Fruit fly (Drosophila melanogaster) whole organism, larva: ENCODE results near the gene CG33687.

Source experiments
- noc ChIP-seq: fragments of 200-800 bp; sonication (Bioruptor generic); optimal IDR thresholded peaks from 3 replicates; lab custom pipeline; 2019; ENCODE audit warnings: missing biosample characterization, mild to moderate bottlenecking, missing genetic modification characterization, moderate library complexity

CG33687 gene

DNA sequence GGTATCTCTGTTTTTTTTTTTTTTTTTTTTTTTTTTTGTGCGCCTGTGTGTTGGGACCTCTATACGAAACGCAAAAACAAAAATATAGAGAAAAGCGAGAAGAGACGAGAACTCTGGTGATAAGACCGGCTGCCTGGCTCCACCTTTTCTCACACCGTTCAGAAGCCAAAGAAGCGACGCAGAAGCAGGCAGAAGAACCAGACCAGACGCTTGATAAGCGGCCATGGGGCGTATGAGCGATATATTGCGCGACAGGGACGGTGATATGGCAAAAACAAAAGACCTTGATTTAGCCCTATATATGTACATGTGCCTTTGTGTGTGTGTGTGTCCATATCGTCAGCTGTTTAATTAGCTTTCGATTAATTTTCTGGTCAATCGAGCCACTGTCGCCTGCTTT lies 36.5 kb upstream of the CG33687 start:
- TF ChIP-seq noc (tag; lab: Kevin White, UChicago) = no peak

DNA sequence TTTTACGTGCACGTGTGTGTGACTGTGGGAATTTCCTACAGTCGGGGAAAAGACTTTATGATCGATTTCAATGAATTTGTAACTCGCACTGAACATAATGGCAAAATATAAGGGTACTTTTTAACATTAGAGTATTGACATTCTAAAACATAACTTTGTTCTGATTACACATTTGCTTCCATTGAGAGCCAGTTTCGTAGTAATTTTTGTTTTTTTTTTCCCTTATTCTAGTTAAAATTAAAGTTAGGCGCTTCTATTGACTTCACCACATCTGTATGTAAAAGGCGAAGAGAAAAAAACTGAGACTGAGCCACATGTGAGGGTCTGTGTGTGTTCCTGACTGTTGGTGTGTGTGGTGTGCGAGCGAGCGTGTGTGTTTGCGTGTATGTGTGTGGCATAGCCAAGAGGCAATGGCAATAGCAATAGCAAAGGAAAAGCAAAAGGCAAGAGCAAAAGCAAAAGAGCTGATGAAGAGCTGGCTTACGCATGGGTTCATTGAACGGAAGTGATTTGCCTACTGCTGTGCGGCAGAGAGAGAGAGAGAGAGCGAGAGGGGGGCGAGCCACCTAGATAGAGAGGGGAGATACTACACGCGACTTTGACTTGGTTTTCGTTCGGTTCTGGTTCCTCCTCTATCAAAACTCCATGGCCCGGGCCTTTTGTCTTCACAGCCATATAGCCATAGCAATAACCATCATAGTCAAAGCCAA lies 35.7 kb upstream of the CG33687 start:
- peak; percentile 86 for TF ChIP-seq noc (tag; lab: Kevin White, UChicago)

DNA sequence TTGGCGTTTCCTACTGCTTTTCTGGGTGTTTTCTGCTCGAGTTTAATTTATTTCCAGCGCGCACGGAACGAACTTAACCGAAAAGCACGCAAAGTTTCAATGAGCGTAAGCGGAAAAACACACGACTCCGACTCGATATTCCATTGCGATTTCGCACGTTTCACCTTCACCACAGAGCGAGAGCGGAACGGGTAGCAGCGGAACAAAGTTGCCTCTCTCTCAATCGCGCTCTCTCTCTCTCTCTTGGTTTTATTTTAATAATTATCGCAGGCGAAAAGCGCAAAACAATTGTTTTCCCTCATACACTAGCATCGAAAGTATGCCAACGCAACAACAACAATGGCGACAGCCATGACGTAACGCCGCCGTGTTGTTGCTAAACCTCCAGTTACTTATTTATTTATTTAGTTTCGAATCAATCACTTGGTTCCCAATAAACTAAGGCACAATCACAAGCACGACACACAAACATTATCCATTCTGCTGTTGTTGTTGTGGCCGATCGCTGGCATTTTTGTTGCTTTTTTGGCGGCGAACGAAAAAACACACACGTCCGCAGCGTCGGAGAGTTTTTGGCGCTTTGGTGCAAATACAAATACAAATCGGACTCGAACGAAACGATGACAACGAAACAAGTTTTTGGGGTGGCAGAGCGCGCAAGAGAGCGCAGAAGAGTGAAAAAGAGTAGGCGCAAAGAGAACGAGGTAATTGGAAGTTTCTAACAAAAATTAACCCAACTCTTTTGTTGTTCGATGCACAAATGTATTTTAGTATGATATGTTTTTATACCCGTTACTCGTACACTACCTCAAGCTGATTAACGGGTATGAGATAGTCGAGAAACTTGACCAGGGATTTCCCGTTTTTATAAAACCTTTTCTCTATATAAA lies 33.3 kb upstream of the CG33687 start, which contains the start of gene CG5151:
Gene CG5151 (minus strand): TSS at position 552 of the 890 bp plus-strand sequence.
- peak; percentile 39 for TF ChIP-seq noc (tag; lab: Kevin White, UChicago)

DNA sequence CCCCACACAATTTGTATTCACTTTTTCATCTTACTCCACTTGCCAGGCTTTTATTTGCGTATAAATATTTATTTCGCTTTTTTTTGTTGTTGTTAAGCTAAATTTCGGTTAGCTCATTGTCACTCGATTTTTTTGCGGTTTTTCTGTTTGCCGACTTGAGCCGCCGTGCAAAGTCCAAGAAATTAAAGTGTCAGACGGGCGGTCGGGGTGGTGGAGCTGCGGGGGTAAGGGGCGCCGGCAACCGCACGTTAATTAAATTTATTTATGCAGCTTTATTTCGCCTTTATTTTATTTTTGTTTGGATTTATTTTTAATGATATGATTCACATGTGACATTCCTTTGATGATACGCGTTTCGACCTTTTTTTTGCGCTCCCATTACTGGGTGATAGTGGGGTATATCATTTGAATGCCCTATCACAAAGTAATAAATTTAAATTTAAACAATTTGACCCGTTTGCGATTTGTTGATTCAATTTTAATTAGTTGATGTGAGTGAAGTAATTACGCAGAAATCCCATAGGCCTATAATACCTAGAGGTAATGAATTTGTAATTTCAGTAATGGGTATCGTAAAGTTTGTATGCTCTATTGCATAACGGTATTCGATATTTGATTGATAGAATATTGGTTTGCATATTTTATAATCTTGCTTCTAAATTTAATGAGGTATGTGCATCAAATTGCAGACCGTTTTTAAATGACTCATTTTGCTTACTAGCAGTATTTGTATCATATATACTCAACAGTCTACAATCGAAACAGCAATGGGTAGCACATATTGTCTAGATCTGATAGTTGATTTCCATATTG lies 32.1 kb upstream of the CG33687 start:
- peak; percentile 89 for TF ChIP-seq noc (tag; lab: Kevin White, UChicago)

DNA sequence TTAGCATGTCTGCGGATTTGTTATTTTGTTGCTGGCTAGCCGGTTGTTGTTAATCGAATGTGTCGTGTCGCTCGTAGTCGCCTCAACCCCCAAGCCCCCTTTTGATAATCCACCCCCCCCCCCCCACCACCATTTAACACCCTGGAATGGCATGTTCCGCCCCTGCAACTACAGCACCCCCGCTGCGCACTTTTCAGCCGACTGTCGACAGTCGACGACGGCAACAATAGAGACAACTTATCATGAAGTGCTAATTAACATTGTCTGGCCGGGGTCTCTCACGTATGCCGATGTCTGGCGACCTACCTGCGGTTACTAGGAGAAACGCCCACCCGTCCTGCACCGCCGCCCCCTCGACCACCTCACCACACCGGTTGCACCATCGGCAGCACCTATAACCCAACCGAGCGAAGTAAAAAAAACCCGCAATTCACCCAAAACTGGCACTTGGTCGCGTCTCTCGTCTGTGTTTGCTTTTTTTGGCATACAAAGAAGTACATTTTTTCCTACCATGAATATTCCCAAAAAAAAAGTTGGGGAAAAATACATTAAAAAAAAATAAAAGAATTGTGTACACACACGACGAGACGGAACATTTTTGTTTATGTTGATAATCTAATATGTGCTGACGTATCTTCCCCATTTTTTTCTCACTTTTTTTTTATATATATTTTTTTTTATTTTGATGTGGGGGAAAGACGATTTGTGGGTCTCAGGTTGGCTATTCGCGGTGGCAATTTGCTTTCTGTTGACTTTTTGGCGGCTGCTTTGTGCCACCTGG lies 31.3 kb upstream of the CG33687 start:
- peak; percentile 8 for TF ChIP-seq noc (tag; lab: Kevin White, UChicago)

DNA sequence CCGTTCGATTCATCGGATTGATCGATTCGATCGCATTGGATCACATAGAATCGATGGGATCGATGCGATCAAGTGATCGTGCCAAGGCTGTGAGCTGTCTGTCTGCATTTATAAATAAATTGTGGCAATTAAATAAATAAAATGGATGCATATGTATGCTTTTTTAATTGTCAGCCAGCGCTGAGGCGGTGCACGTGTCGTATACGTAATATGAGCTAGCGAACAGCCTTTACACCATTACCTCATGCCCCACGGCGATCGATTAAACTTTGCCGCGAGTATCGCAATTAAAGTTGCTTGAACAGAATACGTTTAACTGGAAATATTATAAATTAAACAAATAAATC lies 30.7 kb upstream of the CG33687 start:
- TF ChIP-seq noc (tag; lab: Kevin White, UChicago) = no peak

DNA sequence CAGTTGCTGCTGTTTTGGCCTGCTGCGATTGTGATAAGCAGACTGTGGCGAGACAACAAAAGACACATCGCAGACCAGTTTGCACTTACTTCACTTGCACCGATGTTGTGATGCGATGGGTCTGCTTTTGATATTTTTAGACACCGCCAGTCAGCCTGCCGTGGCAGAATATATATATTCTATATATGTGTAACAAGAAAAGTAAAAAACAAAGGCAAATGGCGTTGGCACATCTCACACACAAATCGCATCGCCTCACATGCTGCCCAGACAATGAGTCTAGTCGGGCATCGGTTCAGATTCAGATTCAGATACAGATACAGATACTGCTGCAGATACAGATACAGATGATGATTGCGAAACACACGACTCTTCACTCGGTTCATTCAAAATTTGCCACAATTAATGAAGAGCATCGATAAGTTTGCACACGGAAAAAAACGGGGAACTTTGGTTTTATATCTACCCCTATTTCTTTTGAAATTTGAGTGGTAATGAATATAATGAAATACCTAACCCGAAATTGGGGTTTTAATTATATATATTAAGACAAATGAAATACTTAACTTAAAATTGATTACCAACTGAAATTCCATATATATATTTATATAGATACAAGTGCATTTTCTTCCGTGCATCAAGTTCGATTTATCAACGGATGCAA lies 29.8 kb upstream of the CG33687 start:
- TF ChIP-seq noc (tag; lab: Kevin White, UChicago) = no peak

DNA sequence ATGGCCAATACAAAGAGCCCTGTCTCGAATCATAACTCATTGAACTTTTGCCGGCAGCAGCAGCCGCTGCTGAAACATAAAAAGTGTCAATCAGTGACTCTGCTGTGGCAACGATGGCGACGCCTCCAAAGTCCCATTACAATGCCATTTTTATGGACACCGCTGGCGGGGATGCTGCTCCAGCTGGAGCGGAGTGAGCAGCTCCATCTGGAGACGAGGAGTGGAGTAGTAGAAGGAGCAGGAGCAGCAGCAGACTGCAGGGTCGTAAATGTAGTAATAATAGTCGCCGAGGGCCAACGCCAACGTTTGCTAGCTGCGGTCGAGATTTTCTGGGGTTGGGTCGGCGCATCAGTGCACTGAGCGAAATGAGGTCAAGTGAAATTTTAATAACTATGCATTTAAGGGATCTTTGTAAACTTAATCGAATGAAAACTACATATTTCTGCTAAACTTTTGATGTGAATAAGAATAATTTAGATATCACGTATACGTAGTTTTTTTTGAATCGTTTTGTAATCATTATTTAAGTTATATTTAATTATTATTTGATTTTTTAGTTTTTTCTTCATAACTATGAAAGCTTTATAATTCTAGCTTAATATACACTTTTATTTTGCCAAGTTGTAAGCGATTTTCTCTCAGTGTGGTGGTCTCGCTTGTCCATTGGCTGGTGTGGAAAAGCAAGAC lies 29.0 kb upstream of the CG33687 start:
- TF ChIP-seq noc (tag; lab: Kevin White, UChicago) = no peak

DNA sequence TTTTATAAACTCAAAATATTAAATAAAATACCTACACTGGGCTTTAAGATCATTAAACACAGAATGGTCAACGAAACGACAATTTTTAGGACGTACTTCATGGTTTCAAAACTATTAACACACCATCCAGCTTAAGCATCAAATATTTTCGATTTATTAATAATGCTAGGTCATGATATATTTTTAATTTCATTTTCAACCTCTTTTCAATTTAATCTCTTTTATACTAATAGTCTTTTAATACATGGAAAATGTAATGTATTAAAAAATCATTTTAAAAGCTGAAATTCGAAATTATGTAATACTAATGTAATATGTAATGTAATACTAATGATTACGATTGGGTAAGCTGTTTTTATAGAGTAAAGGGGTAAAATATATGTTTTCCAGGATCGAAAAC lies 27.7 kb upstream of the CG33687 start, which contains the start of gene CG33796:
Gene CG33796 (minus strand): TSS at position 101 of the 400 bp plus-strand sequence.
- TF ChIP-seq noc (tag; lab: Kevin White, UChicago) = no peak

DNA sequence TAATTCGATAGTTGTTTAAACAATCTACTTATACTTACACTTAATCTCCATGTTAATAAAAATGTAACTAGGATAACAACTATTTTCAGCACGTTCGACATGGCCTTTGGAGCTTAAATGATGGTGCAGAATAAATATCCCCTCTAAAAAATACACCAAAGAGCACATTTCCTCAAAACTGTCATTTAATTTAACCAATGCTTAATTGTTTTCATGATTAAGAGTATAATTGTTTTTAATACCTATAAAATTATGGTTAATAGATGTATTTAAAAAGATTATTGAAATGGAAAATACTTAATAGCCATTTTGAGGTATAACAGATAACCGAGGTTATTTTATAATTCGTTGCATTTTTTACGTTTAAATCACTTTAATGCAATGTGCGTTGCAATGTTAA lies 26.4 kb upstream of the CG33687 start, which contains the start of gene CG33795:
Gene CG33795 (minus strand): TSS at position 101 of the 400 bp plus-strand sequence.
- TF ChIP-seq noc (tag; lab: Kevin White, UChicago) = no peak

DNA sequence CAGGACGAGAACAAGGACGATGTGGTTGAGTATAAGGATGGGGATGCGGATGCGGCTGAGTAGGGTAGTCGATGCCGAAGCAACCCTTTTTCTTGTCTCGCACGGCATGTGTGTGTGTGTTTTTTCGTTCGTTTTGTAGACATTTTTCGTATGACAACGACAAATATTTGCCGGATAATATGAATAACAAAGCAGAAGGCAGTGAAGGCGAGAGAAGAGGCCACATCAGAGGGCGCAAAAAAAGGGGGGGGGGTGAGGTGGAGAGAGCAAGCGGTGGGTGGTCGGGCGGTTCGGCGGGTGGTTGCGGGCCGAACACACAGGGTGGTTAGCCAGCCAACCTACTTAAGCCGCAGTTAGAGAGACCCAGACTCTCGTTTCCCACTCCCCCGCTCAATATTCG lies 25.3 kb upstream of the CG33687 start:
- no peak for TF ChIP-seq noc (tag; lab: Kevin White, UChicago)

DNA sequence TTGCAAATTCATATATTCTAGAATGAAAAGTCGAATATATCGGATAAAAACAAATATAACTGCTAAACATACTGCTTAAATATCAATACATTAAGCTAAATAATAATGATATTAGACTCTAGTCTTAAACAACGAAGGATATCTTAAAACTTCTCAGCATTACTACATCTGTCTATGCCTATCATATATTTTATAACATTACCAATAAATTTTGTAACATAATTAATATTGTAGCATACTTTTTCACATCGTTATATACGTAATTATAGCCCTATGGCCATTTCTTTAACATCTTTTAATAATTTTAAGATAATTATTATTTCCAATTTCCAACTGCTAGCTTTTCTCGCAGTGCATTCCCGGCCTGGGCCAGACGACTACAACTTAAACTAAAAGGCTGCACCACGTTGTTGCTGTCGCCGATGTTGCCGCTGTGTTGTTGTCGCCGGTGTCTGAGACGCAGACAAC lies 24.8 kb upstream of the CG33687 start:
- no peak for TF ChIP-seq noc (tag; lab: Kevin White, UChicago)

DNA sequence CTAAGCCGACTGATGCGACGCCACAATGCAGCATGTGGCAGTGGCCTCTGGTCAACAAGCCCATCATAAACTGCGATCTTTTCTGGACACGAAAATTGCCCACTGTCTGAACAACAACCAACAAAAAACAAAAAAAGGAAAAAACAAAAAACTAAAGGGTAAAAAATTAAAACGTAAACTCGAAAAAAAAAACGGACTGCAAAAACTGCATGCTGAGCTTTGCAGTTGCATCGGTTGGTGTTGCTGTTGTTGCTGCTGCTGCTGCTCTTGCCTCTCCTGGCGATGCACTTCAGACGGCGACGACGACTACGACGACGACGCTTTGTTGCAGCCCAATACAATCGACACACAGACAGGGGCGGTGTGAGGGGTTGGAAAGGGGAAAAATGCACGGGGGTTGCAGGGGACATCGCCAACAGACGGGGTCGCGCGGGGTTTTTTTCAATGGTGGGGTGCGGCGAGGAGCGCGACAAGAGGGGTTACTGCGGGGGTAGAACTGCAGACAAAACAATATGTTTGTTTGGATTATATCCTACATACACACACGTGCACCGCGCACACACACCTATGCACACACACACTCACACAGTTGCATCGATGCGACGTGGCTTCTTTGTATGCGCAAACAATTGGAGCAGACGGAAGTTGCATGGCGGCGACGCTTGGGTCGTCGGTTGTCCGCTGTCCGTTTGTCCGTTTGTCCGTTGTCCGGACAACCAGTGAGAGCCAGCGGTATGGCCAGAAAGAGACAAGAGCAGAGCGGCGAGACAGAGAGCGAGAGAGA lies 23.7 kb upstream of the CG33687 start:
- TF ChIP-seq noc (tag; lab: Kevin White, UChicago) = no peak
